Worm (Caenorhabditis elegans) whole organism, L2 larva: Measurements from ENCODE around the gene clp-10.

Experiments
- F13H6.1 ChIP-seq: sonication (generic microtip); optimal IDR thresholded peaks from 2 replicates; lab custom pipeline; 2016; ENCODE audit warnings: missing genetic modification characterization, missing compliant biosample characterization
- ZK546.5 ChIP-seq: sonication (generic microtip); optimal IDR thresholded peaks from 2 replicates; lab custom pipeline; 2017; ENCODE audit warnings: missing biosample characterization, missing genetic modification characterization
- aly-2 ChIP-seq: fragments of 150-350 bp; optimal IDR thresholded peaks from 2 replicates; lab custom pipeline; 2014; ENCODE audit warnings: missing biosample characterization, missing genetic modification characterization
- ama-1 ChIP-seq: fragments of 150-350 bp; optimal IDR thresholded peaks from 2 replicates; lab custom pipeline; 2018; ENCODE audit warnings: inconsistent platforms
- elt-1 ChIP-seq: fragments of 150-350 bp; optimal IDR thresholded peaks from 2 replicates; lab custom pipeline; 2014; ENCODE audit warnings: missing biosample characterization, missing genetic modification characterization
- elt-3 ChIP-seq: sonication (generic microtip); optimal IDR thresholded peaks from 2 replicates; lab custom pipeline; 2017; ENCODE audit warnings: missing biosample characterization, missing genetic modification characterization
- lin-39 ChIP-seq: fragments of 150-350 bp; optimal IDR thresholded peaks from 2 replicates; lab custom pipeline; 2014; ENCODE audit warnings: missing biosample characterization, missing genetic modification reagents, missing genetic modification characterization
- lsy-2 ChIP-seq, 2 experiments: fragments of 150-350 bp in 1 of 2; sonication (generic microtip) in 1 of 2; optimal IDR thresholded peaks; 2 replicates each; lab custom pipeline; 2014 to 2017; ENCODE audit warnings: missing biosample characterization in 2 of 2, missing genetic modification characterization in 2 of 2
- nhr-11 ChIP-seq: fragments of 150-350 bp; optimal IDR thresholded peaks from 2 replicates; lab custom pipeline; 2014; ENCODE audit warnings: missing biosample characterization, missing genetic modification characterization
- nhr-129 ChIP-seq: fragments of 150-350 bp; optimal IDR thresholded peaks from 2 replicates; lab custom pipeline; 2014; ENCODE audit warnings: missing biosample characterization, missing genetic modification characterization
- skn-1 ChIP-seq: sonication (generic microtip); optimal IDR thresholded peaks from 2 replicates; lab custom pipeline; 2017; ENCODE audit warnings: missing biosample characterization, missing genetic modification characterization
- sma-3 ChIP-seq: sonication (generic microtip); optimal IDR thresholded peaks from 2 replicates; lab custom pipeline; 2016; ENCODE audit warnings: missing genetic modification reagents, missing genetic modification characterization, missing compliant biosample characterization

DNA sequence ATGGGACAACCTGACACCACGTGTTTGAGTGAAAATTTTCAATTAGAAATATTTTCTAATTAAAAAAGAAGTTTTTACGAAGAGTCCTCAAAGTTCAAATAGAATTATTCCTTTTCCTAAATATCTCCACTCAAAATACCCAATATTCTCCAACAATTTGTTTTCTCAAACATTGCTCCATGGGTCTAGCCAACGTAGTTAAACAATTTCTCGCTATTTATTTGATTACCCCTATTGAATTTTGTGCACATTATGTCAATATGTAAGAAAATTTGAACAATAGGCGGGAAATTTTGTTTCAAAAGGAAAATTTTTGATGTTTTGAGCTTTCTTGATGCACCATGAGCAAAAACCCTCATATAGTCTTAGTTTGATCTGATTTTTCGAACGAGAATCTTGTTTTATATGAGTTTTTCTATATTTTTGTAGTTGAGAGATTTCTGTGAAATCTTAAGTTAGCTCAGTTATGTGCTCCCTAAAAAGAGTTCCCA lies 24.4 kb upstream of the clp-10 start:
- TF ChIP-seq elt-1: no peak
- TF ChIP-seq nhr-129 (tag; lab: Kevin White, UChicago): peak; percentile 68
- no peak for TF ChIP-seq aly-2 (tag; lab: Kevin White, UChicago)
- TF ChIP-seq ama-1 (lab: Kevin White, UChicago): peak; percentile 14
- TF ChIP-seq sma-3 (GFP tag; lab: Kevin White, UChicago): peak; percentile 6
- no peak for TF ChIP-seq nhr-11 (tag; lab: Kevin White, UChicago)
- no peak for TF ChIP-seq lin-39
- no peak for TF ChIP-seq ZK546.5 (tag; lab: Kevin White, UChicago)
- TF ChIP-seq F13H6.1: no peak
- peak in 1 of 2 experiments; percentile 84 for TF ChIP-seq lsy-2 (tag; optimal IDR thresholded peaks at IDR 0.05; lab: Kevin White, UChicago)
- no peak for TF ChIP-seq elt-3 (tag; lab: Kevin White, UChicago)
- TF ChIP-seq skn-1 (tag; lab: Kevin White, UChicago): no peak
